Worm (Caenorhabditis elegans): Measurements from ENCODE around the gene C53C11.4.

DNA sequence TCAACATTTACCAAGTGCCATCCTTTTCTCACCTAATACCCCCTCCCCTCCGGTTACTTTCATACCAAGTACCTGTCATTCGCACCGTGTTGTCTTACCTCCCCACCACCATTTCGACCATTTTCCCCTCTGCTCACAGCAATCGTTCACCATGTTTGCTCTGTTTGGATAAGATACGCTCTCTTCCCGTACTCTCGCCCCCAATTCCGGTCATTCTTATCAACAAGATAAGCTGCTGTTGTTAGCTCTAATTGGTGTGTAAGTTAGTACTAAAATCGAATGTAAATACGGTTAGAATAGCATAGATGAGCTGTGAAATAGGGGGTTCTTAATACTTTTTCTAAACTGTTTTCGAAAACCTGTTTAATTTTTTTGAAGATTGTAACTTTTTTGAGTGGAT is 19.9 kb downstream of the C53C11.4 start:
- TF ChIP-seq med-1 (GFP tag; optimal IDR thresholded peaks at IDR 0.05; ENCODE audit: insufficient read depth) = no peak
- TF ChIP-seq klf-2 (GFP tag; conservative IDR thresholded peaks at IDR 0.05) = no peak
- TF ChIP-seq ref-1 (GFP tag; conservative IDR thresholded peaks at IDR 0.05) = no peak
